Worm (Caenorhabditis elegans) whole organism, early embryonic: ENCODE results near the gene K12D12.5.

ENCODE experiments used
- B0310.2 ChIP-seq: sonication (generic microtip); optimal IDR thresholded peaks from 2 replicates; lab custom pipeline; 2016; ENCODE audit warnings: mild to moderate bottlenecking, missing genetic modification characterization, missing compliant biosample characterization
- F13C5.2 ChIP-seq: sonication (generic microtip); optimal IDR thresholded peaks from 2 replicates; lab custom pipeline; 2017; ENCODE audit warnings: mild to moderate bottlenecking, missing genetic modification characterization, inconsistent platforms, missing compliant biosample characterization
- aly-1 ChIP-seq: sonication (generic microtip); optimal IDR thresholded peaks from 2 replicates; lab custom pipeline; 2016; ENCODE audit warnings: missing genetic modification characterization, missing compliant biosample characterization
- ama-1 ChIP-seq: fragments of 150-350 bp; optimal IDR thresholded peaks from 2 replicates; lab custom pipeline; 2014
- ceh-13 ChIP-seq: fragments of 200-800 bp; sonication (Bioruptor generic); optimal IDR thresholded peaks from 2 replicates; lab custom pipeline; 2018; ENCODE audit warnings: mild to moderate bottlenecking, missing genetic modification characterization, missing compliant biosample characterization
- ceh-36 ChIP-seq: sonication (generic microtip); optimal IDR thresholded peaks from 2 replicates; lab custom pipeline; 2016; ENCODE audit warnings: missing genetic modification characterization, inconsistent platforms, missing compliant biosample characterization
- ets-7 ChIP-seq: sonication (generic microtip); optimal IDR thresholded peaks from 2 replicates; lab custom pipeline; 2016; ENCODE audit warnings: missing genotype, missing genetic modification characterization, missing compliant biosample characterization
- flt-1 ChIP-seq: fragments of 200-800 bp; sonication (Bioruptor generic); IDR thresholded peaks from 2 replicates; pipeline ENCODE4 v1.3.6; 2022; ENCODE audit warnings: missing genetic modification characterization, missing compliant biosample characterization
- hmbx-1 ChIP-seq: sonication (generic microtip); optimal IDR thresholded peaks from 2 replicates; lab custom pipeline; 2016; ENCODE audit warnings: mild to moderate bottlenecking, missing genetic modification characterization, missing compliant biosample characterization
- hmg-4 ChIP-seq: fragments of 200-800 bp; sonication (Bioruptor generic); optimal IDR thresholded peaks from 2 replicates; lab custom pipeline; 2018; ENCODE audit warnings: mild to moderate bottlenecking, missing genetic modification characterization, missing compliant biosample characterization
- hnd-1 ChIP-seq: sonication (generic microtip); optimal IDR thresholded peaks from 2 replicates; lab custom pipeline; 2016; ENCODE audit warnings: missing genetic modification characterization, missing compliant biosample characterization
- pes-1 ChIP-seq: fragments of 200-800 bp; sonication (Bioruptor generic); IDR thresholded peaks from 2 replicates; pipeline ENCODE4 v1.3.6; 2022; ENCODE audit warnings: missing genetic modification reagents, missing genetic modification characterization, missing compliant biosample characterization
- scrt-1 ChIP-seq: fragments of 200-800 bp; sonication (Bioruptor generic); IDR thresholded peaks from 2 replicates; pipeline ENCODE4 v1.3.6; 2022; ENCODE audit warnings: missing genetic modification characterization, missing compliant biosample characterization
- sea-1 ChIP-seq: fragments of 200-800 bp; sonication (Bioruptor generic); conservative IDR thresholded peaks from 2 replicates; pipeline ENCODE4 v1.3.6; 2022; ENCODE audit warnings: missing genetic modification characterization, missing compliant biosample characterization
- tbx-11 ChIP-seq: fragments of 200-800 bp; sonication (Bioruptor generic); IDR thresholded peaks from 2 replicates; pipeline ENCODE4 v1.3.6; 2022; ENCODE audit warnings: missing genetic modification characterization, missing compliant biosample characterization
- tbx-37 ChIP-seq: fragments of 200-800 bp; sonication (Bioruptor generic); conservative IDR thresholded peaks from 2 replicates; pipeline ENCODE4 v1.3.6; 2022; ENCODE audit warnings: missing genetic modification reagents, missing genetic modification characterization, missing compliant biosample characterization
- tra-4 ChIP-seq: sonication (generic microtip); optimal IDR thresholded peaks from 2 replicates; lab custom pipeline; 2017; ENCODE audit warnings: missing genetic modification characterization, missing compliant biosample characterization

The K12D12.5 gene

ce11 chrII:11854749-11855148 is 6.1 kb upstream of the K12D12.5 start:
- TF ChIP-seq B0310.2 (tag; lab: Kevin White, UChicago) (no peak), F13C5.2 (no peak), ama-1 (lab: Kevin White, UChicago) (no peak), hnd-1 (no peak), tbx-11 (GFP tag; lab: Robert Waterston, UW) (no peak), hmbx-1 (tag; lab: Kevin White, UChicago) (no peak), tra-4 (tag; lab: Kevin White, UChicago) (no peak), scrt-1 (no peak), flt-1 (GFP tag; lab: Robert Waterston, UW) (no peak)

- TF ChIP-seq flt-1 (GFP tag; lab: Robert Waterston, UW) (no peak), aly-1 (tag; lab: Kevin White, UChicago) (no peak), hnd-1 (no peak), F13C5.2 (no peak), B0310.2 (tag; lab: Kevin White, UChicago) (no peak), tbx-37 (no peak), sea-1 (GFP tag; lab: Robert Waterston, UW) (no peak), ceh-36 (tag; lab: Kevin White, UChicago) (no peak), tra-4 (tag; lab: Kevin White, UChicago) (no peak)
Observed at ce11 chrII:11856361-11856760, 4.5 kb upstream of the K12D12.5 start, which contains the start of gene clh-1. clh-1 (minus strand) TSS chrII:11856461.

- TF ChIP-seq tra-4 (tag; lab: Kevin White, UChicago) (no peak), aly-1 (tag; lab: Kevin White, UChicago) (no peak), F13C5.2 (no peak), tbx-11 (GFP tag; lab: Robert Waterston, UW) (no peak), pes-1 (GFP tag; lab: Robert Waterston, UW) (no peak), flt-1 (GFP tag; lab: Robert Waterston, UW) (no peak), sea-1 (GFP tag; lab: Robert Waterston, UW) (no peak), B0310.2 (tag; lab: Kevin White, UChicago) (no peak)
Observed at ce11 chrII:11859833-11860232, 996 bp upstream of the K12D12.5 start.

- TF ChIP-seq B0310.2 (tag; lab: Kevin White, UChicago) = no peak
- no peak for TF ChIP-seq ceh-36 (tag; lab: Kevin White, UChicago)
- TF ChIP-seq flt-1 (GFP tag; lab: Robert Waterston, UW) = no peak
- TF ChIP-seq pes-1 (GFP tag; lab: Robert Waterston, UW) = no peak
- no peak for TF ChIP-seq hnd-1
- no peak for TF ChIP-seq hmg-4 (GFP tag; lab: Kevin White, UChicago)
- no peak for TF ChIP-seq F13C5.2
- no peak for TF ChIP-seq ceh-13
- no peak for TF ChIP-seq tbx-11 (GFP tag; lab: Robert Waterston, UW)
- no peak for TF ChIP-seq aly-1 (tag; lab: Kevin White, UChicago)
- no peak for TF ChIP-seq tbx-37
- TF ChIP-seq sea-1 (GFP tag; lab: Robert Waterston, UW) = no peak
- no peak for TF ChIP-seq ama-1 (lab: Kevin White, UChicago)
- TF ChIP-seq hmbx-1 (tag; lab: Kevin White, UChicago) = no peak
Observed at ce11 chrII:11865644-11866043, 4.8 kb downstream of the K12D12.5 start, which contains the start of gene K12D12.4. K12D12.4 (minus strand) TSS chrII:11865744.

ce11 chrII:11868234-11868633 is 7.4 kb downstream of the K12D12.5 start, which contains the start of gene col-84:
col-84 (plus strand) TSS chrII:11868534.
- TF ChIP-seq hmg-4 (GFP tag; lab: Kevin White, UChicago) = no peak
- no peak for TF ChIP-seq ama-1 (lab: Kevin White, UChicago)
- no peak for TF ChIP-seq ceh-13
- TF ChIP-seq tbx-11 (GFP tag; lab: Robert Waterston, UW) = no peak
- TF ChIP-seq hmbx-1 (tag; lab: Kevin White, UChicago) = no peak
- no peak for TF ChIP-seq flt-1 (GFP tag; lab: Robert Waterston, UW)
- no peak for TF ChIP-seq ets-7
- no peak for TF ChIP-seq sea-1 (GFP tag; lab: Robert Waterston, UW)
- no peak for TF ChIP-seq aly-1 (tag; lab: Kevin White, UChicago)
- TF ChIP-seq tra-4 (tag; lab: Kevin White, UChicago) = no peak
- TF ChIP-seq scrt-1 = no peak
- no peak for TF ChIP-seq tbx-37
- TF ChIP-seq B0310.2 (tag; lab: Kevin White, UChicago) = no peak
- no peak for TF ChIP-seq ceh-36 (tag; lab: Kevin White, UChicago)
- TF ChIP-seq hnd-1 = no peak
- TF ChIP-seq F13C5.2 = no peak
- no peak for TF ChIP-seq pes-1 (GFP tag; lab: Robert Waterston, UW)

- no peak for TF ChIP-seq ama-1 (lab: Kevin White, UChicago)
Observed at ce11 chrII:11868893-11869292, 8.1 kb downstream of the K12D12.5 start.

- no peak for TF ChIP-seq tra-4 (tag; lab: Kevin White, UChicago)
- TF ChIP-seq hmg-4 (GFP tag; lab: Kevin White, UChicago) = peak; percentile 35
- TF ChIP-seq ceh-36 (tag; lab: Kevin White, UChicago) = no peak
- no peak for TF ChIP-seq pes-1 (GFP tag; lab: Robert Waterston, UW)
- TF ChIP-seq ceh-13 = no peak
- no peak for TF ChIP-seq hmbx-1 (tag; lab: Kevin White, UChicago)
- TF ChIP-seq ama-1 (lab: Kevin White, UChicago) = no peak
- TF ChIP-seq scrt-1 = no peak
- no peak for TF ChIP-seq flt-1 (GFP tag; lab: Robert Waterston, UW)
- no peak for TF ChIP-seq tbx-37
- no peak for TF ChIP-seq B0310.2 (tag; lab: Kevin White, UChicago)
- TF ChIP-seq hnd-1 = no peak
- no peak for TF ChIP-seq tbx-11 (GFP tag; lab: Robert Waterston, UW)
- peak; percentile 73 for TF ChIP-seq F13C5.2
- TF ChIP-seq sea-1 (GFP tag; lab: Robert Waterston, UW) = no peak
- no peak for TF ChIP-seq aly-1 (tag; lab: Kevin White, UChicago)
- no peak for TF ChIP-seq ets-7
Observed at ce11 chrII:11874674-11875198, 13.9 kb downstream of the K12D12.5 start, which contains the start of the genes npp-3 and top-2. npp-3 (minus strand) TSS chrII:11874788. top-2 (plus strand) TSS chrII:11875148.
